Fruit fly (Drosophila melanogaster): Measurements from ENCODE around the gene CG42635.

DNA sequence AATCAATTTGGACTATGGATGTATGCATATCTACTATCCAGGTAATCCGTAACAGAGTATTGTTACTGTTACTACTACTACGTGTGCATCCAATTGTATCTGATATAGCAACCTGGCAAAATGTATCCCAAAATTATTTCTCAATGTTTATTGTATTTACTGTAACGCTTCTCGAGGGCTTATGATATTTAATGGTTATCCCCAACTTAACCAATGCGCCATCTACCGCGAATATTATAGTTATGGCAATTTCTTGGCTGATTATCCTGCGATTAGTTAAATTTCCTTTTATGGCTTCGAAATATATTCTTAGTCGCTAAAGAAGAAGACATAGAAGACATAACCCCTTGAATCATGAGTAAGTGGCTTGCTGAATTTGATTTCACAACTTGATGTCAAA lies 44.0 kb upstream of the CG42635 start:
- TF ChIP-seq CG5204 (GFP tag; optimal IDR thresholded peaks at IDR 0.05) (no peak), CG7045 (GFP tag; optimal IDR thresholded peaks at IDR 0.05) (no peak), bab1 (GFP tag; optimal IDR thresholded peaks at IDR 0.05) (no peak), CG1620 (GFP tag; optimal IDR thresholded peaks at IDR 0.05) (no peak), tj (GFP tag; optimal IDR thresholded peaks at IDR 0.05) (no peak), CG14711 (tag; optimal IDR thresholded peaks at IDR 0.05) (no peak), kay (GFP tag; ENCODE audit: borderline replicate concordance) (no peak), cic (GFP tag; optimal IDR thresholded peaks at IDR 0.05) (no peak), Mnt (GFP tag; optimal IDR thresholded peaks at IDR 0.05) (no peak), cnc (optimal IDR thresholded peaks at IDR 0.05) (no peak), CG7101 (tag; optimal IDR thresholded peaks at IDR 0.05) (no peak), ovo (GFP tag; optimal IDR thresholded peaks at IDR 0.05) (no peak), CG11617 (GFP tag; optimal IDR thresholded peaks at IDR 0.05) (no peak), Hr96 (GFP tag; optimal IDR thresholded peaks at IDR 0.05) (no peak)
